Fruit fly (Drosophila melanogaster) whole organism, embryonic: ENCODE measurements around the gene CG43894.
A peak's percentile ranks its signal among the peaks of the same experiment; 100 is the strongest.

Source experiments
- Abd-B ChIP-seq: fragments of 200-800 bp; sonication (Bioruptor generic); optimal IDR thresholded peaks from 2 replicates; lab custom pipeline; 2018; ENCODE audit warnings: missing biosample characterization, mild to moderate bottlenecking, missing genetic modification characterization, moderate library complexity
- CG10267 ChIP-seq: fragments of 200-800 bp; sonication (Bioruptor generic); optimal IDR thresholded peaks from 2 replicates; lab custom pipeline; 2018; ENCODE audit warnings: missing biosample characterization, mild to moderate bottlenecking, missing genetic modification characterization, moderate library complexity
- CG10462 ChIP-seq: fragments of 200-800 bp; sonication (Bioruptor generic); optimal IDR thresholded peaks from 2 replicates; lab custom pipeline; 2016; ENCODE audit warnings: missing biosample characterization, missing genetic modification characterization
- CG10959 ChIP-seq: fragments of 200-800 bp; sonication (Bioruptor generic); IDR thresholded peaks from 2 replicates; pipeline ENCODE4 v1.3.6; 2022; ENCODE audit warnings: missing biosample characterization, missing genetic modification characterization
- CG11695 ChIP-seq: fragments of 200-800 bp; sonication (Bioruptor generic); IDR thresholded peaks from 3 replicates; pipeline ENCODE4 v1.3.6; 2022; ENCODE audit warnings: missing biosample characterization, missing genetic modification characterization
- CG11723 ChIP-seq: fragments of 200-800 bp; sonication (Bioruptor generic); optimal IDR thresholded peaks from 2 replicates; lab custom pipeline; 2017; ENCODE audit warnings: missing biosample characterization, mild to moderate bottlenecking, missing genetic modification characterization
- CG12942 ChIP-seq: fragments of 200-800 bp; sonication (Bioruptor generic); optimal IDR thresholded peaks from 3 replicates; lab custom pipeline; 2016; ENCODE audit warnings: missing biosample characterization, missing genetic modification characterization
- CG13424 ChIP-seq: fragments of 200-800 bp; sonication (Bioruptor generic); optimal IDR thresholded peaks from 2 replicates; lab custom pipeline; 2019; ENCODE audit warnings: missing biosample characterization, mild to moderate bottlenecking, missing genetic modification characterization, moderate library complexity
- CG14014 ChIP-seq: fragments of 200-800 bp; sonication (Bioruptor generic); IDR thresholded peaks from 2 replicates; pipeline ENCODE4 v1.3.6; 2022; ENCODE audit warnings: missing biosample characterization, missing genetic modification characterization
- CG14441 ChIP-seq: fragments of 200-800 bp; sonication (Bioruptor generic); IDR thresholded peaks from 2 replicates; pipeline ENCODE4 v1.3.6; 2022; ENCODE audit warnings: missing biosample characterization, missing genetic modification characterization
- CG14860 ChIP-seq: fragments of 200-800 bp; sonication (Bioruptor generic); IDR thresholded peaks from 3 replicates; pipeline ENCODE4 v1.3.6; 2022; ENCODE audit warnings: missing biosample characterization, missing genetic modification characterization; ENCODE audit not compliant: partially characterized antibody
- CG17328 ChIP-seq: fragments of 200-800 bp; sonication (Bioruptor generic); IDR thresholded peaks from 2 replicates; pipeline ENCODE4 v1.3.6; 2022; ENCODE audit warnings: missing biosample characterization, missing genetic modification characterization
- CG1792 ChIP-seq: fragments of 200-800 bp; sonication (Bioruptor generic); optimal IDR thresholded peaks from 2 replicates; lab custom pipeline; 2016; ENCODE audit warnings: missing biosample characterization, missing genetic modification characterization
- CG18262 ChIP-seq: fragments of 200-800 bp; optimal IDR thresholded peaks from 3 replicates; lab custom pipeline; 2019; ENCODE audit warnings: missing biosample characterization, mild to moderate bottlenecking, missing genetic modification characterization, moderate library complexity
- CG2889 ChIP-seq: fragments of 200-800 bp; sonication (Bioruptor generic); IDR thresholded peaks from 3 replicates; pipeline ENCODE4 v1.3.6; 2022; ENCODE audit warnings: missing biosample characterization, missing genetic modification characterization
- CG31224 ChIP-seq: fragments of 200-800 bp; sonication (Bioruptor generic); IDR thresholded peaks from 2 replicates; pipeline ENCODE4 v1.3.6; 2022; ENCODE audit warnings: missing biosample characterization, missing genetic modification characterization
- CG31441 ChIP-seq: fragments of 200-800 bp; sonication (Bioruptor generic); IDR thresholded peaks from 2 replicates; pipeline ENCODE4 v1.3.6; 2022; ENCODE audit warnings: missing biosample characterization, missing genetic modification characterization
- CG32767 ChIP-seq: fragments of 200-800 bp; sonication (Bioruptor generic); IDR thresholded peaks from 2 replicates; pipeline ENCODE4 v1.3.6; 2022; ENCODE audit warnings: missing biosample characterization, missing genetic modification characterization
- CG4404 ChIP-seq: fragments of 200-800 bp; sonication (Bioruptor generic); IDR thresholded peaks from 2 replicates; pipeline ENCODE4 v1.3.6; 2022; ENCODE audit warnings: missing biosample characterization, missing genetic modification characterization
- CG6175 ChIP-seq: fragments of 200-800 bp; sonication (Bioruptor generic); IDR thresholded peaks from 3 replicates; pipeline ENCODE4 v1.3.6; 2022; ENCODE audit warnings: missing biosample characterization, missing genetic modification characterization
- CG8924 ChIP-seq: fragments of 200-800 bp; optimal IDR thresholded peaks from 3 replicates; lab custom pipeline; 2019; ENCODE audit warnings: missing biosample characterization, mild to moderate bottlenecking, missing genetic modification characterization, moderate library complexity
- CG9609 ChIP-seq: fragments of 200-800 bp; sonication (Bioruptor generic); optimal IDR thresholded peaks from 3 replicates; lab custom pipeline; 2016; ENCODE audit warnings: missing biosample characterization, missing genetic modification characterization
- CG9932 ChIP-seq: fragments of 200-800 bp; sonication (Bioruptor generic); IDR thresholded peaks from 2 replicates; pipeline ENCODE4 v1.3.6; 2022; ENCODE audit warnings: missing biosample characterization, missing genetic modification characterization
- CkIIα-i1 ChIP-seq: fragments of 200-800 bp; sonication (Bioruptor generic); IDR thresholded peaks from 2 replicates; pipeline ENCODE4 v1.3.6; 2022; ENCODE audit warnings: missing biosample characterization, missing genetic modification characterization
- Deaf1 ChIP-seq: fragments of 200-800 bp; optimal IDR thresholded peaks from 3 replicates; lab custom pipeline; 2019; ENCODE audit warnings: missing biosample characterization, mild to moderate bottlenecking, missing genetic modification characterization, moderate library complexity
- E2f2 ChIP-seq: fragments of 200-800 bp; sonication (Bioruptor generic); IDR thresholded peaks from 2 replicates; pipeline ENCODE4 v1.3.6; 2022; ENCODE audit warnings: missing biosample characterization, missing genetic modification characterization
- Fer1 ChIP-seq: fragments of 200-800 bp; sonication (Bioruptor generic); optimal IDR thresholded peaks from 2 replicates; lab custom pipeline; 2017; ENCODE audit warnings: missing biosample characterization, mild to moderate bottlenecking, missing genetic modification characterization
- Max ChIP-seq: fragments of 200-800 bp; sonication (Bioruptor generic); optimal IDR thresholded peaks from 2 replicates; lab custom pipeline; 2016; ENCODE audit warnings: missing biosample characterization, mild to moderate bottlenecking, missing genetic modification characterization
- Nf-YC ChIP-seq: fragments of 200-800 bp; optimal IDR thresholded peaks from 3 replicates; lab custom pipeline; 2019; ENCODE audit warnings: missing biosample characterization, mild to moderate bottlenecking, missing genetic modification characterization, moderate library complexity
- Optix ChIP-seq: fragments of 200-800 bp; sonication (Bioruptor generic); IDR thresholded peaks from 3 replicates; pipeline ENCODE4 v1.3.6; 2022; ENCODE audit warnings: missing biosample characterization, missing genetic modification characterization
- Spps ChIP-seq: fragments of 200-800 bp; sonication (Bioruptor generic); optimal IDR thresholded peaks from 2 replicates; lab custom pipeline; 2018; ENCODE audit warnings: missing biosample characterization, mild to moderate bottlenecking, missing genetic modification characterization
- Xrp1 ChIP-seq: fragments of 200-800 bp; sonication (Bioruptor generic); IDR thresholded peaks from 2 replicates; pipeline ENCODE4 v1.3.6; 2022; ENCODE audit warnings: missing biosample characterization, missing genetic modification characterization
- cad ChIP-seq: fragments of >200 bp; optimal IDR thresholded peaks from 2 replicates; lab custom pipeline; 2017; ENCODE audit warnings: missing biosample characterization, missing genetic modification characterization
- caup ChIP-seq: fragments of 200-800 bp; sonication (Bioruptor generic); optimal IDR thresholded peaks from 3 replicates; lab custom pipeline; 2017; ENCODE audit warnings: missing biosample characterization, mild to moderate bottlenecking, missing genetic modification characterization, moderate library complexity; ENCODE audit not compliant: severe bottlenecking
- ems ChIP-seq: fragments of 200-800 bp; sonication (Bioruptor generic); optimal IDR thresholded peaks from 3 replicates; lab custom pipeline; 2016; ENCODE audit warnings: missing biosample characterization, missing genetic modification characterization
- gcm ChIP-seq: fragments of 200-800 bp; sonication (Bioruptor generic); optimal IDR thresholded peaks from 2 replicates; lab custom pipeline; 2019; ENCODE audit warnings: missing biosample characterization, mild to moderate bottlenecking, missing genetic modification characterization, moderate library complexity
- grn ChIP-seq: fragments of 200-800 bp; sonication (Bioruptor generic); optimal IDR thresholded peaks from 3 replicates; lab custom pipeline; 2017; ENCODE audit warnings: missing biosample characterization, missing genetic modification characterization
- insv ChIP-seq, 2 experiments: fragments of 200-800 bp; sonication (Bioruptor generic); optimal IDR thresholded peaks; 3 replicates each; lab custom pipeline; 2016 to 2018; ENCODE audit warnings: missing biosample characterization in 2 of 2, missing genetic modification characterization in 2 of 2
- kah ChIP-seq: fragments of 200-800 bp; sonication (Bioruptor generic); optimal IDR thresholded peaks from 2 replicates; lab custom pipeline; 2018; ENCODE audit warnings: missing biosample characterization, mild to moderate bottlenecking, missing genetic modification characterization
- lov ChIP-seq, 2 experiments: fragments of 200-800 bp in 1 of 2; fragments of >200 bp in 1 of 2; sonication (Bioruptor generic) in 1 of 2; IDR thresholded peaks in 1 of 2; optimal IDR thresholded peaks in 1 of 2; 2 replicates in 1 of 2; 3 replicates in 1 of 2; pipeline versions ENCODE4 v1.3.6 to Lab custom; 2017 to 2022; ENCODE audit warnings: missing biosample characterization in 1 of 2, missing genetic modification characterization in 1 of 2
- nerfin-2 ChIP-seq: fragments of 200-800 bp; sonication (Bioruptor generic); IDR thresholded peaks from 2 replicates; pipeline ENCODE4 v1.3.6; 2022; ENCODE audit warnings: missing biosample characterization, missing genetic modification characterization; ENCODE audit not compliant: partially characterized antibody
- otp ChIP-seq: fragments of 200-800 bp; sonication (Bioruptor generic); IDR thresholded peaks from 3 replicates; pipeline ENCODE4, ENCODE4 v1.3.6; 2022; ENCODE audit warnings: missing biosample characterization, missing genetic modification characterization
- peb ChIP-seq: fragments of 200-800 bp; sonication (Bioruptor generic); IDR thresholded peaks from 2 replicates; pipeline ENCODE4 v1.3.6; 2022; ENCODE audit warnings: missing biosample characterization, missing genetic modification characterization
- repo ChIP-seq: fragments of 200-800 bp; sonication (Bioruptor generic); optimal IDR thresholded peaks from 2 replicates; lab custom pipeline; 2016; ENCODE audit warnings: missing biosample characterization, missing genetic modification characterization
- sens-2 ChIP-seq: fragments of 200-800 bp; sonication (Bioruptor generic); IDR thresholded peaks from 2 replicates; pipeline ENCODE4 v1.3.6; 2022; ENCODE audit warnings: missing biosample characterization, missing genetic modification characterization
- sisA ChIP-seq: fragments of 200-800 bp; sonication (Bioruptor generic); IDR thresholded peaks from 2 replicates; pipeline ENCODE4 v1.3.6; 2022; ENCODE audit warnings: missing biosample characterization, missing genetic modification characterization
- stc ChIP-seq: fragments of 200-800 bp; sonication (Bioruptor generic); IDR thresholded peaks from 2 replicates; pipeline ENCODE4 v1.3.6; 2022; ENCODE audit warnings: missing biosample characterization, missing genetic modification characterization
- stwl ChIP-seq: fragments of 200-800 bp; sonication (Bioruptor generic); optimal IDR thresholded peaks from 3 replicates; lab custom pipeline; 2018; ENCODE audit warnings: missing biosample characterization, mild to moderate bottlenecking, missing genetic modification characterization, moderate library complexity
- tup ChIP-seq: fragments of 200-800 bp; sonication (Bioruptor generic); optimal IDR thresholded peaks from 2 replicates; lab custom pipeline; 2016; ENCODE audit warnings: missing biosample characterization, mild to moderate bottlenecking, missing genetic modification characterization, moderate library complexity
- wdn ChIP-seq: fragments of 200-800 bp; sonication (Bioruptor generic); IDR thresholded peaks from 2 replicates; pipeline ENCODE4 v1.3.6; 2022; ENCODE audit warnings: missing biosample characterization, missing genetic modification characterization

The CG43894 gene

DNA sequence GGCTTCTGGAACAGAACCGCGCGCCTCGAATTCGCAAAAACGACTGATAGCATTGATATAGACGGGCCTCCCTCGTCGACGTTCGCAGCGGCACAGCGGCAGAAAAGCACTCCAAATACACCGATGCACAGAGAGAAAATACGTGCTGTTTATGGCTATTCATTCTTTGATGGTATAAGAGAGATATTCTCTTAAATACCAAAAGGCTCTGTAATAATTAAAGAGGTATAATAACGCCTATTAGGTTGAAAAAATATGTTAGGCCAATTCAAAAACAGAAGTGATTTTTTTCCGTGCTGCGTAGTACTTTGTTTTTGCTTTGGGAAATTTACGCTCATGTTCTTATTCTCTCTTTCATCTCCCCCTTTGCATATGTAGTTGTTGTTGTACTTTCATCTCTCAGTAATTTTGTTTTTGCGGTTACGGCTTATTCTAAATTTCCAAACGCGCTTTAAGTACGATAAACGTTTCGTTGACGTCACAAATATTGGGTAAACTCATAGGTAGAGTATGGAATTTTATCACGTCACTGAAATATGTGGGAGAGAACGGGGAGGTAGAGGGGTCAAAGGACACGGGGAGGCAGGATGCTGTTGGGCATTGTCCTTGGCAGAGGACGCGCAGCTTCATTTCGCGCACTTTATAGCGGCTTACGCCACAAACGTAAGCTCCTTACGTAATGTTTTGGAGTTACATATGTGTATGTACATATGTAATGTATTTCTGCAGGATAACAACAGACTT lies 46.3 kb upstream of the CG43894 start, which contains the start of gene nebu (continued):
- peak; percentile 94 for TF ChIP-seq CG13424
- peak; percentile 93 for TF ChIP-seq tup (GFP tag; lab: Kevin White, UChicago)
- TF ChIP-seq stc (GFP tag; lab: Robert Waterston, UW), result peak; percentile 95
- TF ChIP-seq CG18262 (tag; lab: Kevin White, UChicago), result peak; percentile 86
- peak; percentile 88; the same call in 1 of the 2 replicates for TF ChIP-seq CkIIα-i1 (GFP tag; lab: Robert Waterston, UW)
- peak; percentile 94 for TF ChIP-seq Max (GFP tag; lab: Kevin White, UChicago)
- TF ChIP-seq nerfin-2 (GFP tag; lab: Robert Waterston, UW), result no peak
- TF ChIP-seq CG8924 (tag; lab: Kevin White, UChicago), result peak; percentile 96
- TF ChIP-seq CG10462 (GFP tag; lab: Kevin White, UChicago), result peak; percentile 89
- TF ChIP-seq CG32767 (GFP tag; lab: Robert Waterston, UW), result peak; percentile 93
- TF ChIP-seq CG14441 (GFP tag; lab: Robert Waterston, UW), result peak; percentile 97
- peak in 1 of 2 experiments; percentile 71 for TF ChIP-seq insv (GFP tag; optimal IDR thresholded peaks at IDR 0.05; lab: Kevin White, UChicago)
- TF ChIP-seq caup (GFP tag; lab: Kevin White, UChicago), result peak; percentile 98
- peak; percentile 90 for TF ChIP-seq CG11723
- peak; percentile 98 for TF ChIP-seq CG9932 (GFP tag; lab: Robert Waterston, UW)
- no peak for TF ChIP-seq lov (optimal IDR thresholded peaks at IDR 0.05; lab: Kevin White, UChicago)
- peak; percentile 88 for TF ChIP-seq lov (GFP tag; IDR thresholded peaks at IDR 0.05; lab: Robert Waterston, UW)
- peak; percentile 95 for TF ChIP-seq CG17328
- peak; percentile 84 for TF ChIP-seq CG10959 (GFP tag; lab: Robert Waterston, UW)
- TF ChIP-seq Deaf1 (tag; lab: Kevin White, UChicago), result peak; percentile 86
- TF ChIP-seq Optix (GFP tag; lab: Robert Waterston, UW), result no peak
- TF ChIP-seq CG31224, result peak; percentile 95
- TF ChIP-seq cad (GFP tag; lab: Kevin White, UChicago), result no peak
- TF ChIP-seq CG9609 (GFP tag; lab: Kevin White, UChicago), result peak; percentile 97
- no peak for TF ChIP-seq stwl (tag; lab: Kevin White, UChicago)
- TF ChIP-seq Fer1, result peak; percentile 99
- TF ChIP-seq peb (GFP tag; lab: Robert Waterston, UW), result peak; percentile 86
- peak; percentile 66 for TF ChIP-seq kah (GFP tag; lab: Kevin White, UChicago)
- peak; percentile 92 for TF ChIP-seq otp
- no peak for TF ChIP-seq CG14860 (GFP tag; lab: Robert Waterston, UW)
- peak; percentile 94 for TF ChIP-seq CG31441 (GFP tag; lab: Robert Waterston, UW)
- peak; percentile 97 for TF ChIP-seq wdn (GFP tag; lab: Robert Waterston, UW)
- TF ChIP-seq grn (GFP tag; lab: Kevin White, UChicago), result no peak
- TF ChIP-seq Xrp1 (GFP tag; lab: Robert Waterston, UW), result peak; percentile 96
- TF ChIP-seq gcm, result peak; percentile 89
- peak; percentile 96 for TF ChIP-seq sisA (GFP tag; lab: Robert Waterston, UW)
- TF ChIP-seq sens-2, result peak; percentile 81; the same call in 1 of the 2 replicates
- TF ChIP-seq ems (GFP tag; lab: Kevin White, UChicago), result peak; percentile 95
- peak; percentile 96 for TF ChIP-seq CG1792 (GFP tag; lab: Kevin White, UChicago)
- peak; percentile 81 for TF ChIP-seq Nf-YC (tag; lab: Kevin White, UChicago)
- TF ChIP-seq CG12942 (GFP tag; lab: Kevin White, UChicago), result peak; percentile 94
- TF ChIP-seq Spps, result peak; percentile 69
- TF ChIP-seq E2f2 (GFP tag; lab: Robert Waterston, UW), result peak; percentile 81
- TF ChIP-seq CG14014 (GFP tag; lab: Robert Waterston, UW), result peak; percentile 98
- no peak for TF ChIP-seq Abd-B (GFP tag; lab: Kevin White, UChicago)
- TF ChIP-seq CG2889 (GFP tag; lab: Robert Waterston, UW), result peak; percentile 94
- no peak; the same call in 1 of the 2 replicates for TF ChIP-seq CG4404
- TF ChIP-seq CG6175, result peak; percentile 95
- peak; percentile 85 for TF ChIP-seq CG10267 (tag; lab: Kevin White, UChicago)
- TF ChIP-seq repo (GFP tag; lab: Kevin White, UChicago), result peak; percentile 94
- peak; percentile 96 for TF ChIP-seq CG11695 (GFP tag; lab: Robert Waterston, UW)
